Fruit fly (Drosophila melanogaster): ENCODE results near the gene Act88F.
A peak's percentile ranks its signal among the peaks of the same experiment; 100 is the strongest.

Act88F gene

DNA sequence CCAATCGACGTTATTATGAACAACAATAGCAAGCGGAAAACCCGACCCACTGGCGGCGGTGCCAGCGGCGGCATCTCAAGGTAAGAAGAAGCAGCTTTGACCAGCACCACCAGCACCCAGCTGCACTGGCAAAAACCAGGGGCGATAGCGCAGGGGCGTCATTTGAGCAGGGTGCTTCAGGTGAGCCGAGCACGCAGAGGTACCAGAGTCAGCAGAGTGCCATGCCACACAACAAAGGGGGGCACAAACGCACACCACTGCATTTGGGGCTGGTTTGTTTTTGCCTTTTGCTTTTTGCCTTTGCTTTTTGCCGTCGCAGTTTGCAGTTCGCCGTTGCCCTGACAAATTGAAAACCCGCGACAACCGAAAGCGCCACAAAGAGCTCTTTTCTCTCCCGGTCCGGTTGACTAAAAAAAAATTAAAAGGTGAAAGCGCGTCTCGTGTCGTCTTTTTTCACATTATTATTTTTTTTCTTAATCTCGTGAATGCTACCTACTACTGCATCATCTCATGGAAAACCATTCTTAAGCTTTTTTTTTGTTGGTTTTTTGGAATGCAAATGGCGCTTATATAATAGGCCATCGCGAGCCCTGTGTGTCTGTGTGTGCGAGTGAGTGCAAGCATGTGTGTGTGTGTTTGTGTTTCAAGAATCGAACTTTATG, 30.5 kb upstream of the Act88F start (continued):
- TF ChIP-seq CG16779 (GFP tag; IDR thresholded peaks at IDR 0.05), result 0 out of 2 replicates have a peak, but pooled peaks have one; percentile 29
- TF ChIP-seq h (optimal IDR thresholded peaks at IDR 0.05), result no peak
- TF ChIP-seq slbo (GFP tag; IDR thresholded peaks at IDR 0.05), result peak; percentile 37; the same call in 1 of the 2 replicates
- no peak for TF ChIP-seq BtbVII (GFP tag; optimal IDR thresholded peaks at IDR 0.05)
- no peak for TF ChIP-seq gt (GFP tag; IDR thresholded peaks at IDR 0.05)
- no peak for TF ChIP-seq Trl (optimal IDR thresholded peaks at IDR 0.05)
- TF ChIP-seq Trl (GFP tag; optimal IDR thresholded peaks at IDR 0.05), result no peak
- 0 out of 2 replicates have a peak, but pooled peaks have one; percentile 8 for TF ChIP-seq CG6272 (GFP tag; IDR thresholded peaks at IDR 0.05)
- no peak for TF ChIP-seq usp (GFP tag; optimal IDR thresholded peaks at IDR 0.05)
- TF ChIP-seq jumu (GFP tag; optimal IDR thresholded peaks at IDR 0.05), result no peak
- peak; percentile 6 for TF ChIP-seq CG6254 (GFP tag; optimal IDR thresholded peaks at IDR 0.05)
- no peak for TF ChIP-seq CG6689 (GFP tag; IDR thresholded peaks at IDR 0.05)
- TF ChIP-seq CG1024 (GFP tag; IDR thresholded peaks at IDR 0.05), result peak; percentile 17; the same call in 1 of the 2 replicates
- TF ChIP-seq CG8924 (tag; optimal IDR thresholded peaks at IDR 0.05), result no peak
- TF ChIP-seq gce (GFP tag; IDR thresholded peaks at IDR 0.05), result 0 out of 3 replicates have a peak, but pooled peaks have one; percentile 6
- TF ChIP-seq Drgx (GFP tag; IDR thresholded peaks at IDR 0.05), result peak; percentile 61; the same call in 1 of the 2 replicates
- TF ChIP-seq Sry-δ (GFP tag; optimal IDR thresholded peaks at IDR 0.05), result no peak
- TF ChIP-seq zfh1 (GFP tag; IDR thresholded peaks at IDR 0.05), result peak; percentile 36; the same call in 1 of the 3 replicates
- TF ChIP-seq CG14965 (GFP tag; optimal IDR thresholded peaks at IDR 0.05; ENCODE audit: borderline replicate concordance), result no peak
- TF ChIP-seq Elba2 (GFP tag; optimal IDR thresholded peaks at IDR 0.05), result no peak
- TF ChIP-seq sima (GFP tag; optimal IDR thresholded peaks at IDR 0.05), result no peak
- TF ChIP-seq CG4854 (GFP tag; optimal IDR thresholded peaks at IDR 0.05), result no peak
- peak; percentile 41; the same call in 1 of the 2 replicates for TF ChIP-seq Rfx (GFP tag; IDR thresholded peaks at IDR 0.05)
- no peak for TF ChIP-seq jing (GFP tag; optimal IDR thresholded peaks at IDR 0.05)
- no peak for TF ChIP-seq lab (GFP tag; optimal IDR thresholded peaks at IDR 0.05)
- TF ChIP-seq HLH3B (GFP tag; IDR thresholded peaks at IDR 0.05), result peak; percentile 35; the same call in 1 of the 2 replicates
- no peak for TF ChIP-seq CG33557 (GFP tag; optimal IDR thresholded peaks at IDR 0.05)
- no peak for TF ChIP-seq trem (tag; optimal IDR thresholded peaks at IDR 0.05)
- 0 out of 2 replicates have a peak, but pooled peaks have one; percentile 8 for TF ChIP-seq CG5953 (GFP tag; IDR thresholded peaks at IDR 0.05)
- no peak for TF ChIP-seq CG7745 (tag; optimal IDR thresholded peaks at IDR 0.05)
- peak; percentile 2 for TF ChIP-seq sens (GFP tag)
- TF ChIP-seq D19A (tag; optimal IDR thresholded peaks at IDR 0.05), result no peak
- no peak for TF ChIP-seq CG6791 (GFP tag; IDR thresholded peaks at IDR 0.05; ENCODE audit: partially characterized antibody)
- TF ChIP-seq CG32532 (GFP tag; IDR thresholded peaks at IDR 0.05), result 0 out of 2 replicates have a peak, but pooled peaks have one; percentile 17
- peak; percentile 22 for TF ChIP-seq CG10431 (GFP tag; optimal IDR thresholded peaks at IDR 0.05)
- TF ChIP-seq sob (GFP tag; IDR thresholded peaks at IDR 0.05), result 0 out of 2 replicates have a peak, but pooled peaks have one; percentile 17
- 0 out of 2 replicates have a peak, but pooled peaks have one; percentile 16 for TF ChIP-seq dati (GFP tag; IDR thresholded peaks at IDR 0.05)
- TF ChIP-seq CG17829 (tag; optimal IDR thresholded peaks at IDR 0.05), result no peak
- TF ChIP-seq ken (GFP tag; IDR thresholded peaks at IDR 0.05), result 0 out of 3 replicates have a peak, but pooled peaks have one; percentile 19
- no peak for TF ChIP-seq CG13775 (GFP tag; optimal IDR thresholded peaks at IDR 0.05)
- peak; percentile 59 for TF ChIP-seq Med (GFP tag)
- TF ChIP-seq Hmr (GFP tag; optimal IDR thresholded peaks at IDR 0.05), result no peak
- TF ChIP-seq pan (optimal IDR thresholded peaks at IDR 0.05), result no peak
- peak in 1 of 2 experiments; percentile 13 for TF ChIP-seq pan (GFP tag; optimal IDR thresholded peaks at IDR 0.05 in 1 of 2, IDR thresholded peaks at IDR 0.05 in 1 of 2)

All from whole organism, embryonic.